Worm (Caenorhabditis elegans): ENCODE results near the gene ttr-13.

The ttr-13 gene

ce11 chrV:20645479-20645878, 8.7 kb upstream of the ttr-13 start:
- TF ChIP-seq lim-7 (GFP tag; IDR thresholded peaks at IDR 0.05) (no peak), ceh-20 (GFP tag; IDR thresholded peaks at IDR 0.05) (no peak), vab-7 (GFP tag; IDR thresholded peaks at IDR 0.05) (no peak), cey-2 (tag; optimal IDR thresholded peaks at IDR 0.05; ENCODE audit: borderline replicate concordance, insufficient read depth) (no peak), Y105C5A.15 (GFP tag; IDR thresholded peaks at IDR 0.05) (no peak), attf-4 (tag; optimal IDR thresholded peaks at IDR 0.05) (no peak), daf-19 (GFP tag; conservative IDR thresholded peaks at IDR 0.05) (no peak), unc-39 (tag; optimal IDR thresholded peaks at IDR 0.05) (no peak), nhr-28 (tag; optimal IDR thresholded peaks at IDR 0.05) (no peak), tra-1 (GFP tag; IDR thresholded peaks at IDR 0.05) (no peak)

DNA sequence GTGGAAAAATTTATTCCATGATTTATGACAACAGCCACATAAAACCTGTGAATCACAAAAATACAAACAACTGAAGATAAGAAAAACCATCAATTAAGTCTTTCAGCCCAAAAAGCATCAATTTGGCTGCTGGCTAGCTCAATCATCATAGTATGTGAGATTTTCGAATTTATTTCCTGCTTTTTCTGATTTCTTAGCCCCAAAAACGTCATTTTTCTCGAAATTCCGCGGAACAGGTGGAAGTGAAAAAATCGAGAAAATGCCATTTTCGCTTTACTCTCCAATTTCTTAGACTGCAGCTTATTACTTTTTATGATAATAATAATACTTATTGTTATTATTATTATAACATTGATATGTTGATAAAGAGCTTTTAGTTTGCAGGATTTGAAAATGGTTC, 5.1 kb upstream of the ttr-13 start, which contains the start of gene srxa-15:
Gene srxa-15, plus strand, starts transcription at position 301 of the 400 bp plus-strand sequence.
- TF ChIP-seq spr-1 (tag; optimal IDR thresholded peaks at IDR 0.05) (no peak), lin-13 (GFP tag; optimal IDR thresholded peaks at IDR 0.05) (no peak), mxl-3 (GFP tag; optimal IDR thresholded peaks at IDR 0.05) (no peak)

- TF ChIP-seq Y48G9A.11 (GFP tag; IDR thresholded peaks at IDR 0.05) (no peak), nhr-41 (GFP tag; IDR thresholded peaks at IDR 0.05) (no peak), hlh-30 (tag; optimal IDR thresholded peaks at IDR 0.05; ENCODE audit: insufficient read depth) (no peak), F49E8.2 (tag; optimal IDR thresholded peaks at IDR 0.05; ENCODE audit: borderline replicate concordance) (no peak), mdt-29 (GFP tag; IDR thresholded peaks at IDR 0.05) (no peak), madf-5 (GFP tag; IDR thresholded peaks at IDR 0.05) (no peak), nhr-102 (tag; optimal IDR thresholded peaks at IDR 0.05) (no peak), F44E2.7 (GFP tag; IDR thresholded peaks at IDR 0.05) (no peak), aha-1 (tag) (no peak), ZK546.5 (tag; optimal IDR thresholded peaks at IDR 0.05) (no peak), php-3 (GFP tag; IDR thresholded peaks at IDR 0.05) (no peak)
Observed at ce11 chrV:20639294-20639693, 2.5 kb upstream of the ttr-13 start, which contains the start of gene srxa-14. srxa-14 (plus strand) TSS chrV:20639594.

DNA sequence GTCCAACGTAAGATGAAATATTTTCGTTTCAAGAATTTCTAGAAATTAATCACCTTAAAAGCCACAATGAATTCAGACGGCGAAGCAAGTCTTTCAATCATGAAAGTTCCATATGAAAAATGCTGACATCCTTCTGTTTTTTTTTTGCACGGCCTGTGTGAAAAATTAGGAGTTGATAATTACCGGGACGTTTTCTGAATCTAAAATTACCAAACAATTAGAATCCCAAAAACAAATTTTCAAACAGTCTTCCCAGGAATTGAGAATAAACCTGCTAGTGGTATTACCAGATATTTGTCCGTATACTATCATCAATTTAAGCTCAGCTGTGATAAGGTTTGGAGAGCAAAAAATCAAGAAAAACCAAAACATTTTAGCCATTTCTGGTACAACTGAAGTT, 1.6 kb upstream of the ttr-13 start, which contains the start of gene Y44A6B.3:
Gene Y44A6B.3, minus strand, starts transcription at position 101 of the 400 bp plus-strand sequence.
- no peak for TF ChIP-seq ces-1 (GFP tag; optimal IDR thresholded peaks at IDR 0.05)
- TF ChIP-seq duxl-1 (tag; optimal IDR thresholded peaks at IDR 0.05; ENCODE audit: poor library complexity), result no peak
- no peak for TF ChIP-seq pha-4 (GFP tag; IDR thresholded peaks at IDR 0.05)
- TF ChIP-seq pha-4 (tag; optimal IDR thresholded peaks at IDR 0.05), result no peak

DNA sequence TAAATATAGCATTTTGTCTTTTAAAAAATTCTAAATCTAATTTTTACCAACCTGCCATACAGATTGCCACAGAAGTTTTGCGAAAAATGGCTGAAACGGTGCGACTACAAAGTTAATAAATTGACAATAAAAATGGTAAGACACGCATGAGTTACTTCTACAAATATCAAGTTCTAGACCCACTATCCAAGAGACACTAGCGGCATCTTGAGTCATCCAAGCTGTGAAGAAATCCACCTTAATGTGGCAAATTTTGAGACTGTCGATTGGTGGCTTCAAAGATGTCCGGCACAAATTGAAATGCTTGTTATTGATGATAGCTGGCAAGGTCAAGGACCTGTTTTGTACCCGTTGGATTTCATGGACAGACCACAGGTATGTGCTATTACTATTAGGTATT, 2.4 kb downstream of the ttr-13 start, which contains the start of gene F46B3.16:
Gene F46B3.16, plus strand, starts transcription at position 301 of the 400 bp plus-strand sequence.
- no peak for TF ChIP-seq zfp-3 (GFP tag; conservative IDR thresholded peaks at IDR 0.05)
- no peak for TF ChIP-seq dmd-6 (GFP tag; IDR thresholded peaks at IDR 0.05)
- TF ChIP-seq lin-15B (tag; optimal IDR thresholded peaks at IDR 0.05), result no peak
- no peak for TF ChIP-seq fos-1 (tag; optimal IDR thresholded peaks at IDR 0.05)
- no peak for TF ChIP-seq attf-4 (tag; optimal IDR thresholded peaks at IDR 0.05)
- no peak for TF ChIP-seq mdl-1 (tag; optimal IDR thresholded peaks at IDR 0.05)
- no peak for TF ChIP-seq F26F4.8 (GFP tag; conservative IDR thresholded peaks at IDR 0.05)
- TF ChIP-seq nhr-28 (tag; optimal IDR thresholded peaks at IDR 0.05), result no peak
- TF ChIP-seq F44E2.7 (GFP tag; IDR thresholded peaks at IDR 0.05), result no peak
- TF ChIP-seq lin-29 (GFP tag; IDR thresholded peaks at IDR 0.05), result no peak
- no peak for TF ChIP-seq hmg-1.1 (GFP tag; IDR thresholded peaks at IDR 0.05)
- no peak for TF ChIP-seq hlh-11 (tag; optimal IDR thresholded peaks at IDR 0.05)
- TF ChIP-seq egl-43 (GFP tag; IDR thresholded peaks at IDR 0.05), result no peak
